Worm (Caenorhabditis elegans): Measurements from ENCODE around the gene K07F5.16.

DNA sequence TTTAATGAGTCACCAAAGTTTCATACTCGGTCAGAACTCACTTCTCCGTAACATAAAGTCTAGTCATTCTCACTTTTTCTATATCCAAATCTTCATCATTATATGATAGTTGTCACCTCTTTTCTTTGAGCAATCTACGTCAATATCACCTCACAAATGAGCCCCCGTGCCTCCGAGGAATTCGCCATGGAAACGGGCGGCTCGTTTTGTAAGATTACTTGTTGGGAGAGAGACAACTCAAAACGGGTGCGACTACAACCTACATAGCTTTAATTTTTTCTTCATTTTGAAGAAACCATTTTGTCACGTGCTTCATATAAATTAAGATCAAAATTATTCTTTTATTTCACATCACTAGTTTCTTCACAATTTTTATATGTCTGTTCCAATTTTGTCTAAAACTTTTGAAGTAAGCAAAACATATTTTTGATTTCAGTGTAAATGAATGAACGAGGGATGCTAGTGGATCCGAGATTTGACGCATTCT is 15.0 kb downstream of the K07F5.16 start, which contains the start of gene nhr-4:
- no peak for TF ChIP-seq him-1 (tag; optimal IDR thresholded peaks at IDR 0.05)
- TF ChIP-seq W03F9.2 (tag; optimal IDR thresholded peaks at IDR 0.05), result no peak
- no peak for TF ChIP-seq dao-5 (tag; optimal IDR thresholded peaks at IDR 0.05)

Data from whole organism, L4/young adult.